Worm (Caenorhabditis elegans) whole organism, L4/young adult: ENCODE results near the gene col-145.

ENCODE experiments used
- W03F9.2 ChIP-seq: fragments of 150-350 bp; optimal IDR thresholded peaks from 2 replicates; lab custom pipeline; 2014; ENCODE audit warnings: missing biosample characterization, missing genetic modification characterization
- dao-5 ChIP-seq: sonication (generic microtip); optimal IDR thresholded peaks from 2 replicates; lab custom pipeline; 2016; ENCODE audit warnings: missing genotype, missing genetic modification characterization, moderate library complexity, missing compliant biosample characterization
- him-1 ChIP-seq: sonication (generic microtip); optimal IDR thresholded peaks from 2 replicates; lab custom pipeline; 2016; ENCODE audit warnings: missing genotype, missing genetic modification reagents, missing genetic modification characterization, missing compliant biosample characterization

col-145 gene

DNA sequence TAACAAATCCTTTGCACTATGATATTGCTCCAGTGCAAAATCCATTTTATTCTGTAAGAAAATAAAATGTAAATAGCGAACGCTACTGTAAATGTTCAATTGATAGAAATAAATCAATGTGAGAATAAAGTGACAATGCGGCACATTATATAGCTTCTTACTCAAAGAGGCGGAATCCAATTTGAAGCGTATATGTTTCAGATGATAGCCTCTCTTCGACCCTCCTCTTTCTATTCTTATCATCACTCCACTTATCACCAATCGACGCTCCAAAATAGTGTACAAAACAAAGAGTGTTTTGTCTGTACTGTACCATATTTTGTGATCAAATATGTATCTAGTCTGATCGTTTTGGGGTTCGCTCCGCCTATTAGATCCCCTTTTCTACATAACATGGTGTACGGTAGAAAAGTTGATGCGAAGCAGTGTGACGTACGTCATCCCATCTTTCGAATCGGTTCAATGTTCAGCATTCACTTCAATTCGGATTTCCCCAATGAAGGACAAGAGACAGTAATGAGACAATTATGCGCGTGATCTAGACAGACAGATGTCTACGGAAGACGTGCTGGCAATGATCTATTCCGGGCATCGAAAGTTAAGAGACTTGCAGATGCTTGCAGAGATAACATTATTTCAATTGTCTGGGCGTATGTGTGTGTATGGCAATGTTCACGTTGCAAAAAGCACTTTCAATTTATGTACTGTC lies 15.8 kb downstream of the col-145 start, which contains the start of gene spl-2:
spl-2 (minus strand) TSS at position 51 of the 709 bp plus-strand sequence.
- TF ChIP-seq him-1 (tag; lab: Kevin White, UChicago) (no peak), dao-5 (tag; lab: Kevin White, UChicago) (no peak), W03F9.2 (tag; lab: Kevin White, UChicago) (no peak)

ce11 chrV:9146196-9146595 lies 16.6 kb downstream of the col-145 start:
- TF ChIP-seq dao-5 (tag; lab: Kevin White, UChicago) (no peak), W03F9.2 (tag; lab: Kevin White, UChicago) (no peak), him-1 (tag; lab: Kevin White, UChicago) (no peak)

- TF ChIP-seq W03F9.2 (tag; lab: Kevin White, UChicago) (no peak), him-1 (tag; lab: Kevin White, UChicago) (no peak), dao-5 (tag; lab: Kevin White, UChicago) (no peak)
These were observed 18.9 kb downstream of the col-145 start for ce11 chrV:9143896-9144295.

ce11 chrV:9141297-9141696 lies 21.5 kb downstream of the col-145 start, which contains the start of gene pitr-3:
Gene pitr-3 (minus strand): TSS chrV:9141397.
- TF ChIP-seq dao-5 (tag; lab: Kevin White, UChicago) (no peak), W03F9.2 (tag; lab: Kevin White, UChicago) (no peak), him-1 (tag; lab: Kevin White, UChicago) (no peak)

DNA sequence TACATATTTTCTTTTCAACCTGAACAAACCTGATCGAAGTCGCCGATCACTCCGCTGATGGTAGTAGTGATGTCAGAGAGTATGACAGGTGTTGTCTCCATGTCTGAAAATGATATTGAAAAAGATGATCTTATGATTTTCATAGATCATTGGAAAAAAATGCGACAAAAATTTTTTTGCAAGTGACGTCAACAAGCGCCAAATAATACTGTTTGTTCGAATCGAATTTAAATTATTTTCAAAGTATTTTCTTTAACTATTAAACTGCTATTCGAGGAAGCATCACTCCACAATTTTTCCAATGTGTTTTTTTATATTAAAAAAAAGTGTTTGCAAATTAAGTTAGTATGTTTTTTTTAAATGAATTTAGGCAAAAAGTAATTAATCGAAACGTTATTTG lies 25.2 kb downstream of the col-145 start, which contains the start of gene pitr-2:
pitr-2 (minus strand) TSS at position 101 of the 400 bp plus-strand sequence.
- no peak for TF ChIP-seq W03F9.2 (tag; lab: Kevin White, UChicago)
- no peak for TF ChIP-seq him-1 (tag; lab: Kevin White, UChicago)
- no peak for TF ChIP-seq dao-5 (tag; lab: Kevin White, UChicago)

ce11 chrV:9133950-9134349 lies 28.9 kb downstream of the col-145 start, which contains the start of gene B0222.1:
Gene B0222.1 (plus strand): TSS chrV:9134255.
- TF ChIP-seq dao-5 (tag; lab: Kevin White, UChicago) (no peak), him-1 (tag; lab: Kevin White, UChicago) (no peak), W03F9.2 (tag; lab: Kevin White, UChicago) (no peak)

DNA sequence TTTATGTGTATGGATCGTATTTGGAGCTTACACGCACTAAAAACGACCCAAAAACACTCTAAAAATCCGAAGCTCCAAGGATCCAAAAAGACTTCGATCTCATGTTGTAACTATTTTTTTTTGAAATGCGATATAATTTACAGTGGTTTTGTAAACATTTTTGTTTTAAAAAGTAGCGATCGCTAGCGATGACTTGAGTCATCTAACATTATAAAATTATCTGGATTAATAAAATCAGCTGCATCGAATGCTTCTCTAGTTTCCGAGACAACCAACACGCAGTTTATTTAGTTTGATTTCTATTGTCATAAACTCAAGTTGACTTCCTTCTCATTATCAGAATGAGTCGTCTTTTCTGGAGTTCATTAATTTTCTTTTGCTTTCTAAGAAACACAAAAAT lies 30.8 kb downstream of the col-145 start, which contains the start of gene F21C10.1:
F21C10.1 (plus strand) TSS at position 301 of the 400 bp plus-strand sequence.
- TF ChIP-seq dao-5 (tag; lab: Kevin White, UChicago) (no peak), him-1 (tag; lab: Kevin White, UChicago) (no peak), W03F9.2 (tag; lab: Kevin White, UChicago) (no peak)

DNA sequence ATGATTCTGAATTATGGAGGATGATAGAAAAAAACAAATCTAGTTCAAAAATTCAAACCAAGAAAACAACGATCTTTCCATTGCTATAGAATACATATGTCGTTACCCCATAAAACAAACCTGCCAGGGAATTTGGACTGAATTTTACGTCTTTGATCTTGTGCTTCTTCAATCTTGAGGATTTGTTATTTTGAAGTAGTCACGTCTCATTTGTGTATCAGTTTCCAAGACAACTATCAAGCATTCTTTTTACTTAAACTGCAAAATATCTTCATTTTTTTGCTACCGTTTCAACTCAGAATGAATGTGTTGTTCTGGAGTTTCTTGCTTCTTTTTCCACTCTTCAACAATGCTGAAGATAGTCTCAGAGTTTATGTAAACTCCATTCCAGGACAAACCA lies 32.0 kb downstream of the col-145 start, which contains the start of gene F21C10.19:
F21C10.19 (plus strand) TSS at position 301 of the 400 bp plus-strand sequence.
- TF ChIP-seq dao-5 (tag; lab: Kevin White, UChicago), result no peak
- no peak for TF ChIP-seq W03F9.2 (tag; lab: Kevin White, UChicago)
- TF ChIP-seq him-1 (tag; lab: Kevin White, UChicago), result no peak

DNA sequence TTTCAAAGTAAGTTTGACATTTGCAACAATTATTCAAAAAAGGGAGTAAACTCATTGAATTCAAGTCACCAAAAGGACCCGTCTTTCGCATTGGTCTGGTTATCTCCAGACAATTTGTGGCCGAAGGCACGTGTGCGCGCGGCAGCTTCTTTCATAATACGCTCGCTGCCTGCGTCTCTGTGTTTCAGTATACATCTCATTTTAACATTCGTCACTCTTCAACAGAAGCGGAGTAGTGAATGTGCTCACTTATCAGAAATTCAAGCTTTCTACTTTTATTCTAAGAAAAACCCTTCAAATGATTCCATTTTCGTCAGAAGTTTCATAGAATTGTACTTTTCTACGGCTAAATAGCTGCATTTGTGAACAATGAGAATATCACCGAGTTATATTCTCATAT lies 34.2 kb downstream of the col-145 start:
- TF ChIP-seq dao-5 (tag; lab: Kevin White, UChicago) (no peak), him-1 (tag; lab: Kevin White, UChicago) (peak; percentile 36)

- TF ChIP-seq W03F9.2 (tag; lab: Kevin White, UChicago) (no peak), him-1 (tag; lab: Kevin White, UChicago) (no peak), dao-5 (tag; lab: Kevin White, UChicago) (no peak)
These were observed 35.0 kb downstream of the col-145 start, which contains the start of gene F21C10.3 for ce11 chrV:9127773-9128172. Gene F21C10.3 (plus strand): TSS chrV:9128073.

- no peak for TF ChIP-seq him-1 (tag; lab: Kevin White, UChicago)
- no peak for TF ChIP-seq dao-5 (tag; lab: Kevin White, UChicago)
- no peak for TF ChIP-seq W03F9.2 (tag; lab: Kevin White, UChicago)
These were observed 36.5 kb downstream of the col-145 start, which contains the start of gene F21C10.4 for ce11 chrV:9126316-9126715. Gene F21C10.4 (plus strand): TSS chrV:9126616.

ce11 chrV:9125345-9125744 lies 37.5 kb downstream of the col-145 start, which contains the start of gene F21C10.5:
Gene F21C10.5 (plus strand): TSS chrV:9125645.
- TF ChIP-seq him-1 (tag; lab: Kevin White, UChicago), result no peak
- TF ChIP-seq dao-5 (tag; lab: Kevin White, UChicago), result no peak
- TF ChIP-seq W03F9.2 (tag; lab: Kevin White, UChicago), result no peak

- TF ChIP-seq W03F9.2 (tag; lab: Kevin White, UChicago) (no peak), him-1 (tag; lab: Kevin White, UChicago) (no peak), dao-5 (tag; lab: Kevin White, UChicago) (no peak)
These were observed 38.6 kb downstream of the col-145 start, which contains the start of gene F21C10.6 for ce11 chrV:9124180-9124579. Gene F21C10.6 (plus strand): TSS chrV:9124480.
